Fruit fly (Drosophila melanogaster) whole organism, pupa: ENCODE results near the gene bumpel.

Experiments
- CG10348 ChIP-seq: fragments of 200-800 bp; sonication (Bioruptor generic); IDR thresholded peaks from 2 replicates; pipeline ENCODE4 v1.3.6; 2022; ENCODE audit warnings: missing biosample characterization, missing genetic modification characterization
- CG12605 ChIP-seq: fragments of 200-800 bp; sonication (Bioruptor generic); IDR thresholded peaks from 2 replicates; pipeline ENCODE4 v1.3.6; 2022; ENCODE audit warnings: missing biosample characterization, missing genetic modification characterization
- CG32121 ChIP-seq: fragments of 200-800 bp; sonication (Bioruptor generic); IDR thresholded peaks from 2 replicates; pipeline ENCODE4 v1.3.6; 2022; ENCODE audit warnings: missing biosample characterization, missing genetic modification characterization
- CG34367 ChIP-seq: fragments of 200-800 bp; sonication (Bioruptor generic); optimal IDR thresholded peaks from 2 replicates; lab custom pipeline; 2018; ENCODE audit warnings: missing biosample characterization, mild to moderate bottlenecking, missing genetic modification characterization
- CG4496 ChIP-seq: fragments of 200-800 bp; sonication (Bioruptor generic); IDR thresholded peaks from 3 replicates; pipeline ENCODE4 v1.3.6; 2022; ENCODE audit warnings: missing biosample characterization, missing genetic modification characterization
- CG8159 ChIP-seq: fragments of 200-800 bp; sonication (Bioruptor generic); optimal IDR thresholded peaks from 3 replicates; lab custom pipeline; 2018; ENCODE audit warnings: missing biosample characterization, mild to moderate bottlenecking, missing genetic modification characterization, moderate library complexity
- CG8301 ChIP-seq: fragments of 200-800 bp; sonication (Bioruptor generic); optimal IDR thresholded peaks from 2 replicates; lab custom pipeline; 2018; ENCODE audit warnings: missing biosample characterization, mild to moderate bottlenecking, missing genetic modification characterization
- CG9948 ChIP-seq: fragments of 200-800 bp; sonication (Bioruptor generic); optimal IDR thresholded peaks from 2 replicates; lab custom pipeline; 2018; ENCODE audit warnings: missing biosample characterization, mild to moderate bottlenecking, missing genetic modification characterization, moderate library complexity
- D1 ChIP-seq: fragments of 200-800 bp; sonication (Bioruptor generic); optimal IDR thresholded peaks from 2 replicates; lab custom pipeline; 2018; ENCODE audit warnings: missing biosample characterization, mild to moderate bottlenecking, missing genetic modification characterization, moderate library complexity
- EcR ChIP-seq: fragments of 200-800 bp; sonication (Bioruptor generic); optimal IDR thresholded peaks from 3 replicates; lab custom pipeline; 2019; ENCODE audit warnings: missing biosample characterization, missing genetic modification characterization, mild to moderate bottlenecking, moderate library complexity, missing genetic modification reagents
- Pif1B ChIP-seq: fragments of 200-800 bp; sonication (Bioruptor generic); optimal IDR thresholded peaks from 3 replicates; lab custom pipeline; 2016; ENCODE audit warnings: missing biosample characterization, missing genetic modification characterization
- Snoo ChIP-seq: fragments of 200-800 bp; sonication (Bioruptor generic); optimal IDR thresholded peaks from 3 replicates; lab custom pipeline; 2017; ENCODE audit warnings: missing biosample characterization, mild to moderate bottlenecking, missing genetic modification characterization, inconsistent platforms
- gl ChIP-seq: fragments of 200-800 bp; sonication (Bioruptor generic); optimal IDR thresholded peaks from 2 replicates; lab custom pipeline; 2018; ENCODE audit warnings: missing biosample characterization, mild to moderate bottlenecking, missing genetic modification characterization
- rn ChIP-seq: fragments of 200-800 bp; sonication (Bioruptor generic); IDR thresholded peaks from 2 replicates; pipeline ENCODE4 v1.3.6; 2022; ENCODE audit warnings: missing biosample characterization, missing genetic modification characterization

DNA sequence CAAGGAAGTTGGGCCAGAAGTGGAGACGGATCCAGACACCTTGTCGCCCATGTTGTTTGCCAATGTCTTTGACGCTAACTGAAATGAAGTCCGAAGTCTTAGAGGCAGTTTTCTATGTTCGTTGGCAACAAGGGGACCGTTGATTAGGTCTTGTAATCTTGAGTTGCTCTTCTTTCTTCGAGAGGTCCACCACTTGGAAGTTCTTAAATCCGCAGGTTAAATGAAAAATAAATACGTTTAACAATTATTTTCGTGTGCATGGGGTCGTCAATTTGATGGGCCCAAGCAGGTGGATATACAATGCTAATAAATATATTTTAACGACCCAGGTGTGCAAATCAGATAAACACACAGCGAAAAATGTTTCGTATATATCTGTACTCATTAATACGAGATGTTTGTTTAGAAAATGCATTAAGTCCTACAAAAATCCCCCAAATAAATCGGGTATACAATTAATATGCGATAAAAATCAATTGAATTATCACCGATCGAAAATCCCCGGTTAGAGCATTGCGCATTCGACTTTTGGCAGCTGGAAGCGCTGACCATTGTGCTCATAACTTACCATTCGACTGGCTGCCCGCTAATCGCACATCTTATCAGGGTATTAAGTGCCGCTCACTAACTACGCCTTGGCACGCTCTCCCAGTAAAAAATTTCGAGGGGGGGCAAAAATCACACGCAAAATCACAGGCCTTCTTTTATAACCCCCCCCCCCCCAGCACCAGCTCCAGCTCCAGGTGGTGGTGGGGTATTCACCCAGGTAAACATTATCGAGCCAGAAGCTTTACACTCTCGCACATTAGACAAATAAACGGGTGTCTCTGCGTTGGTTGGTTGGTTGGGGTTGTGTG lies 42.3 kb upstream of the bumpel start, which contains the start of gene PGRP-LB:
- TF ChIP-seq CG9948 (tag; lab: Kevin White, UChicago) = no peak
- TF ChIP-seq CG8159 (tag; lab: Kevin White, UChicago) = no peak
- TF ChIP-seq CG4496 = no peak
- no peak for TF ChIP-seq rn (GFP tag; lab: Robert Waterston, UW)
- no peak for TF ChIP-seq CG8301 (tag; lab: Kevin White, UChicago)
- no peak for TF ChIP-seq EcR (GFP tag; lab: Kevin White, UChicago)
- no peak for TF ChIP-seq Pif1B (GFP tag; lab: Kevin White, UChicago)
- TF ChIP-seq Snoo = no peak
- no peak for TF ChIP-seq gl (tag; lab: Kevin White, UChicago)
- TF ChIP-seq D1 (tag; lab: Kevin White, UChicago) = no peak
- no peak for TF ChIP-seq CG12605 (GFP tag; lab: Robert Waterston, UW)
- no peak for TF ChIP-seq CG10348 (GFP tag; lab: Robert Waterston, UW)
- no peak for TF ChIP-seq CG32121 (GFP tag; lab: Robert Waterston, UW)
- no peak for TF ChIP-seq CG34367 (tag; lab: Kevin White, UChicago)
